Fruit fly (Drosophila melanogaster): ENCODE results near the gene CG10561.

CG10561 gene

dm6 chr2L:19135955-19136677, 21.9 kb downstream of the CG10561 start (continued):
- peak; percentile 42 for TF ChIP-seq CG11504 (tag; optimal IDR thresholded peaks at IDR 0.05)
- TF ChIP-seq CG17829 (tag; optimal IDR thresholded peaks at IDR 0.05) = peak; percentile 1
- no peak for TF ChIP-seq CG3847 (GFP tag; IDR thresholded peaks at IDR 0.05)
- TF ChIP-seq p53 (GFP tag; optimal IDR thresholded peaks at IDR 0.05) = no peak
- TF ChIP-seq Poxn (GFP tag; IDR thresholded peaks at IDR 0.05) = no peak
- no peak for TF ChIP-seq Lhr (GFP tag; optimal IDR thresholded peaks at IDR 0.05)
- no peak for TF ChIP-seq CG1024 (GFP tag; IDR thresholded peaks at IDR 0.05)
- TF ChIP-seq CG18599 (GFP tag; optimal IDR thresholded peaks at IDR 0.05) = peak; percentile 46
- no peak for TF ChIP-seq ham (GFP tag; IDR thresholded peaks at IDR 0.05)
- no peak for TF ChIP-seq Dref (GFP tag; IDR thresholded peaks at IDR 0.05)
- no peak for TF ChIP-seq Chrac-16 (GFP tag; optimal IDR thresholded peaks at IDR 0.05)
- no peak for TF ChIP-seq Dek (tag; optimal IDR thresholded peaks at IDR 0.05)
- TF ChIP-seq CG2678 (tag; optimal IDR thresholded peaks at IDR 0.05) = peak; percentile 49
- no peak for TF ChIP-seq wdn (GFP tag; IDR thresholded peaks at IDR 0.05)
- TF ChIP-seq CG5953 (GFP tag; IDR thresholded peaks at IDR 0.05) = no peak
- TF ChIP-seq Oli (tag; optimal IDR thresholded peaks at IDR 0.05) = peak; percentile 32
- TF ChIP-seq mam (GFP tag; optimal IDR thresholded peaks at IDR 0.05) = no peak
- no peak for TF ChIP-seq sd (tag; optimal IDR thresholded peaks at IDR 0.05)
- TF ChIP-seq CG4730 (GFP tag; IDR thresholded peaks at IDR 0.05) = no peak
- TF ChIP-seq Bgb (GFP tag; IDR thresholded peaks at IDR 0.05; ENCODE audit: partially characterized antibody) = no peak
- TF ChIP-seq CG2120 (GFP tag; optimal IDR thresholded peaks at IDR 0.05) = no peak
- TF ChIP-seq CG8281 (tag; optimal IDR thresholded peaks at IDR 0.05) = no peak
- no peak for TF ChIP-seq inv (GFP tag; IDR thresholded peaks at IDR 0.05; ENCODE audit: partially characterized antibody)
- TF ChIP-seq CG15011 (GFP tag; optimal IDR thresholded peaks at IDR 0.05) = no peak
- no peak for TF ChIP-seq nerfin-1 (tag; optimal IDR thresholded peaks at IDR 0.05)
- TF ChIP-seq ttk (GFP tag; IDR thresholded peaks at IDR 0.05) = no peak
- peak; percentile 28 for TF ChIP-seq Blimp-1 (GFP tag; optimal IDR thresholded peaks at IDR 0.05)
- no peak for TF ChIP-seq pros (GFP tag; optimal IDR thresholded peaks at IDR 0.05)
- peak; percentile 4 for TF ChIP-seq CG13424 (tag; optimal IDR thresholded peaks at IDR 0.05)
- no peak for TF ChIP-seq B-H1 (GFP tag; IDR thresholded peaks at IDR 0.05)
- TF ChIP-seq pfk (GFP tag; optimal IDR thresholded peaks at IDR 0.05) = peak; percentile 89
- TF ChIP-seq Drgx (GFP tag; IDR thresholded peaks at IDR 0.05) = no peak
- TF ChIP-seq CG5245 (GFP tag; optimal IDR thresholded peaks at IDR 0.05) = no peak
- TF ChIP-seq twi (tag; optimal IDR thresholded peaks at IDR 0.05) = no peak
- peak; percentile 42 for TF ChIP-seq CG7839 (tag; optimal IDR thresholded peaks at IDR 0.05)
- no peak for TF ChIP-seq CG6854 (GFP tag; optimal IDR thresholded peaks at IDR 0.05)
- no peak for TF ChIP-seq CG6272 (GFP tag; IDR thresholded peaks at IDR 0.05)
- no peak for TF ChIP-seq dysf (GFP tag; IDR thresholded peaks at IDR 0.05)
- TF ChIP-seq nom (GFP tag; optimal IDR thresholded peaks at IDR 0.05) = no peak
- TF ChIP-seq croc (GFP tag; conservative IDR thresholded peaks at IDR 0.05) = no peak
- TF ChIP-seq Jarid2 (GFP tag; optimal IDR thresholded peaks at IDR 0.05) = no peak
- no peak for TF ChIP-seq Abd-B (GFP tag; optimal IDR thresholded peaks at IDR 0.05)
- TF ChIP-seq CG14050 (GFP tag; IDR thresholded peaks at IDR 0.05) = no peak

Data from whole organism, embryonic.